Worm (Caenorhabditis elegans) whole organism, L4 larva: ENCODE results near the gene C05B5.11.

Experiments
- F26F4.8 ChIP-seq: fragments of 200-800 bp; sonication (Bioruptor generic); conservative IDR thresholded peaks from 2 replicates; pipeline ENCODE4 v1.3.6; 2022; ENCODE audit warnings: missing genetic modification characterization, missing compliant biosample characterization
- F49E8.2 ChIP-seq: sonication (generic microtip); optimal IDR thresholded peaks from 2 replicates; lab custom pipeline; 2016; ENCODE audit warnings: missing compliant biosample characterization, mild to moderate bottlenecking, missing genetic modification characterization, borderline replicate concordance
- T26A8.4 ChIP-seq: fragments of 200-800 bp; sonication (Bioruptor generic); IDR thresholded peaks from 2 replicates; pipeline ENCODE4 v1.3.6; 2022; ENCODE audit warnings: missing genetic modification characterization, missing compliant biosample characterization
- Y5F2A.4 ChIP-seq: fragments of 200-800 bp; sonication (Bioruptor generic); optimal IDR thresholded peaks from 2 replicates; lab custom pipeline; 2018; ENCODE audit warnings: mild to moderate bottlenecking, missing genetic modification characterization, missing compliant biosample characterization
- attf-4 ChIP-seq: sonication (generic microtip); optimal IDR thresholded peaks from 3 replicates; lab custom pipeline; 2017; ENCODE audit warnings: missing biosample characterization, missing genetic modification characterization
- ceh-44 ChIP-seq: fragments of 200-800 bp; sonication (Bioruptor generic); IDR thresholded peaks from 2 replicates; pipeline ENCODE4 v1.3.6; 2022; ENCODE audit warnings: missing genetic modification reagents, missing genetic modification characterization, missing compliant biosample characterization
- ceh-62 ChIP-seq: sonication (generic microtip); optimal IDR thresholded peaks from 2 replicates; lab custom pipeline; 2017; ENCODE audit warnings: missing biosample characterization, missing genetic modification characterization
- ceh-82 ChIP-seq: sonication (generic microtip); optimal IDR thresholded peaks from 2 replicates; lab custom pipeline; 2017; ENCODE audit warnings: missing biosample characterization, missing genetic modification characterization
- ctbp-1 ChIP-seq: fragments of 200-800 bp; sonication (Bioruptor generic); IDR thresholded peaks from 2 replicates; pipeline ENCODE4 v1.3.6; 2022; ENCODE audit warnings: missing genetic modification reagents, missing genetic modification characterization, missing compliant biosample characterization
- daf-16 ChIP-seq, 3 experiments: sonication (generic microtip); optimal IDR thresholded peaks; 2 replicates each; lab custom pipeline; 2016 to 2017; ENCODE audit warnings: missing genetic modification characterization in 3 of 3, missing genetic modification reagents in 3 of 3, mild to moderate bottlenecking in 2 of 3, missing compliant biosample characterization in 2 of 3, missing biosample characterization in 1 of 3, moderate library complexity in 1 of 3
- dmd-6 ChIP-seq: fragments of 200-800 bp; sonication (Bioruptor generic); IDR thresholded peaks from 2 replicates; pipeline ENCODE4 v1.3.6; 2022; ENCODE audit warnings: missing genetic modification reagents, missing genetic modification characterization, missing compliant biosample characterization
- dpl-1 ChIP-seq: fragments of 150-350 bp; optimal IDR thresholded peaks from 2 replicates; lab custom pipeline; 2014; ENCODE audit warnings: missing biosample characterization, missing genetic modification reagents, missing genetic modification characterization
- duxl-1 ChIP-seq: sonication (generic microtip); optimal IDR thresholded peaks from 2 replicates; lab custom pipeline; 2016; ENCODE audit warnings: mild to moderate bottlenecking, missing genetic modification characterization, moderate library complexity, missing compliant biosample characterization; ENCODE audit not compliant: poor library complexity
- dve-1 ChIP-seq: sonication (generic microtip); optimal IDR thresholded peaks from 2 replicates; lab custom pipeline; 2017; ENCODE audit warnings: antibody characterized with exemption, mild to moderate bottlenecking, missing genetic modification characterization, missing compliant biosample characterization; ENCODE audit not compliant: insufficient read depth
- hlh-11 ChIP-seq: fragments of 200-800 bp; sonication (Bioruptor generic); optimal IDR thresholded peaks from 2 replicates; lab custom pipeline; 2018; ENCODE audit warnings: mild to moderate bottlenecking, missing genetic modification characterization, missing compliant biosample characterization
- hlh-30 ChIP-seq: sonication (generic microtip); optimal IDR thresholded peaks from 2 replicates; lab custom pipeline; 2017; ENCODE audit warnings: antibody characterized with exemption, mild to moderate bottlenecking, missing genetic modification characterization, missing compliant biosample characterization; ENCODE audit not compliant: insufficient read depth
- jun-1 ChIP-seq: fragments of 150-350 bp; optimal IDR thresholded peaks from 2 replicates; lab custom pipeline; 2014; ENCODE audit warnings: missing biosample characterization, missing genetic modification reagents, missing genetic modification characterization
- lin-38 ChIP-seq: fragments of 200-800 bp; sonication (Bioruptor generic); IDR thresholded peaks from 2 replicates; pipeline ENCODE4 v1.3.6; 2022; ENCODE audit warnings: missing genetic modification reagents, missing genetic modification characterization, missing compliant biosample characterization
- lsy-2 ChIP-seq, 2 experiments: fragments of 150-350 bp in 1 of 2; sonication (generic microtip) in 1 of 2; optimal IDR thresholded peaks; 2 replicates each; lab custom pipeline; 2014 to 2017; ENCODE audit warnings: missing biosample characterization in 2 of 2, missing genetic modification characterization in 2 of 2
- mdl-1 ChIP-seq, 2 experiments: fragments of 150-350 bp in 1 of 2; sonication (generic microtip) in 1 of 2; optimal IDR thresholded peaks; 2 replicates each; lab custom pipeline; 2014 to 2017; ENCODE audit warnings: missing biosample characterization in 2 of 2, missing genetic modification characterization in 2 of 2
- mes-2 ChIP-seq: sonication (generic microtip); optimal IDR thresholded peaks from 2 replicates; lab custom pipeline; 2016; ENCODE audit warnings: missing genotype, mild to moderate bottlenecking, missing genetic modification characterization, missing compliant biosample characterization; ENCODE audit not compliant: poor library complexity, severe bottlenecking
- mxl-3 ChIP-seq: fragments of 200-800 bp; sonication (Bioruptor generic); optimal IDR thresholded peaks from 2 replicates; lab custom pipeline; 2018; ENCODE audit warnings: mild to moderate bottlenecking, missing genetic modification characterization, missing compliant biosample characterization
- nhr-102 ChIP-seq: sonication (generic microtip); optimal IDR thresholded peaks from 2 replicates; lab custom pipeline; 2016; ENCODE audit warnings: mild to moderate bottlenecking, missing genetic modification characterization, moderate library complexity, missing compliant biosample characterization
- nhr-237 ChIP-seq: sonication (generic microtip); optimal IDR thresholded peaks from 2 replicates; lab custom pipeline; 2017; ENCODE audit warnings: missing biosample characterization, missing genetic modification characterization
- nhr-28 ChIP-seq: fragments of 150-350 bp; optimal IDR thresholded peaks from 2 replicates; lab custom pipeline; 2014; ENCODE audit warnings: missing biosample characterization, missing genetic modification characterization
- nhr-41 ChIP-seq: fragments of 200-800 bp; sonication (Bioruptor generic); IDR thresholded peaks from 2 replicates; pipeline ENCODE4 v1.3.6; 2022; ENCODE audit warnings: missing genetic modification reagents, missing genetic modification characterization, missing compliant biosample characterization
- nhr-6 ChIP-seq: fragments of 150-350 bp; optimal IDR thresholded peaks from 2 replicates; lab custom pipeline; 2014; ENCODE audit warnings: missing biosample characterization, missing genetic modification characterization
- php-3 ChIP-seq: fragments of 200-800 bp; sonication (Bioruptor generic); IDR thresholded peaks from 2 replicates; pipeline ENCODE4 v1.3.6; 2022; ENCODE audit warnings: missing genetic modification reagents, missing genetic modification characterization, missing compliant biosample characterization
- pqm-1 ChIP-seq: sonication (generic microtip); optimal IDR thresholded peaks from 2 replicates; lab custom pipeline; 2017; ENCODE audit warnings: missing biosample characterization, missing genetic modification characterization
- sdz-12 ChIP-seq: fragments of 200-800 bp; sonication (Bioruptor generic); optimal IDR thresholded peaks from 2 replicates; lab custom pipeline; 2018; ENCODE audit warnings: mild to moderate bottlenecking, missing genetic modification characterization, missing compliant biosample characterization
- set-16 ChIP-seq: fragments of 200-800 bp; sonication (Bioruptor generic); IDR thresholded peaks from 2 replicates; pipeline ENCODE4 v1.3.6; 2022; ENCODE audit warnings: missing genetic modification reagents, missing genetic modification characterization, missing compliant biosample characterization
- spr-3 ChIP-seq: fragments of 200-800 bp; sonication (Bioruptor generic); optimal IDR thresholded peaks from 2 replicates; lab custom pipeline; 2018; ENCODE audit warnings: mild to moderate bottlenecking, missing genetic modification characterization, missing compliant biosample characterization
- tra-1 ChIP-seq: fragments of 200-800 bp; sonication (Bioruptor generic); IDR thresholded peaks from 2 replicates; pipeline ENCODE4 v1.3.6; 2022; ENCODE audit warnings: missing genetic modification reagents, missing genetic modification characterization, missing compliant biosample characterization
- unc-130 ChIP-seq: sonication (generic microtip); optimal IDR thresholded peaks from 2 replicates; lab custom pipeline; 2016; ENCODE audit warnings: missing genetic modification reagents, missing genetic modification characterization, missing compliant biosample characterization
- unc-62 ChIP-seq, 3 experiments: fragments of 150-350 bp in 1 of 3; sonication (generic microtip); optimal IDR thresholded peaks in 2 of 3; peaks in 1 of 3; 1 replicate in 1 of 3; 2 replicates in 2 of 3; lab custom pipeline; 2014 to 2017; ENCODE audit warnings: missing biosample characterization in 3 of 3, missing genetic modification characterization in 3 of 3, missing genetic modification reagents in 3 of 3, missing genotype in 1 of 3
- vab-7 ChIP-seq: fragments of 200-800 bp; sonication (Bioruptor generic); IDR thresholded peaks from 2 replicates; pipeline ENCODE4 v1.3.6; 2022; ENCODE audit warnings: missing genetic modification reagents, missing genetic modification characterization, missing compliant biosample characterization
- zip-11 ChIP-seq: fragments of 200-800 bp; sonication (Bioruptor generic); IDR thresholded peaks from 2 replicates; pipeline ENCODE4 v1.3.6; 2022; ENCODE audit warnings: missing genetic modification characterization, missing compliant biosample characterization
- ztf-11 ChIP-seq: fragments of 150-350 bp; optimal IDR thresholded peaks from 2 replicates; lab custom pipeline; 2014; ENCODE audit warnings: missing biosample characterization, missing genetic modification characterization

The C05B5.11 gene

DNA sequence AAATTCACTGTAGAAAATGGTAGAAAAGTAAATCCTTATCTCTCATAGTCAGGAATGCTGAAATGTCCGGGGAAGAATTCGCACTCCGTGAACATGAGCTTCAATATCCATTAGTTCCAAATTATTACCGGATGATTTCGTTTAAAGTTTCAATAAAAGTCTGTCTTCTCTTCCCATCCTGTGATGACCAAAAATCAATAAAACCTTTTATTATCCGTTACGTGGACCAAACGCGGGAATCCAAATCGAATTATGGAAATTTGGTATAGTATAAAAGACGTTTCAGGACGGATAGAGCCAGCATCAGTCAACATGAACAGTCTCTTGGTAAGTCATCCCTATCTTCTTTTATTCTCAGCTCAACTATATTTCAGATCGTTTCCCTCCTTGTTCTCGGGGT is at the start of gene C05B5.11:
Gene C05B5.11, plus strand, starts transcription at position 301 of the 400 bp plus-strand sequence.
- no peak for TF ChIP-seq T26A8.4
- no peak for TF ChIP-seq dpl-1 (GFP tag; lab: Kevin White, UChicago)
- no peak for TF ChIP-seq mdl-1 (tag; optimal IDR thresholded peaks at IDR 0.05; lab: Kevin White, UChicago)
- TF ChIP-seq F26F4.8 (GFP tag; lab: Robert Waterston, UW), result no peak
- TF ChIP-seq ztf-11 (tag; lab: Kevin White, UChicago), result no peak
- TF ChIP-seq F49E8.2 (tag; lab: Kevin White, UChicago), result no peak
- no peak for TF ChIP-seq tra-1 (GFP tag; lab: Robert Waterston, UW)
- TF ChIP-seq vab-7, result no peak
- no peak for TF ChIP-seq unc-130
- TF ChIP-seq set-16 (GFP tag; lab: Robert Waterston, UW), result no peak
- TF ChIP-seq php-3 (GFP tag; lab: Robert Waterston, UW), result no peak
- TF ChIP-seq nhr-6 (tag; lab: Kevin White, UChicago), result no peak
- TF ChIP-seq zip-11, result no peak
- no peak for TF ChIP-seq duxl-1 (tag; lab: Kevin White, UChicago)
- no peak for TF ChIP-seq Y5F2A.4 (GFP tag; lab: Kevin White, UChicago)
- TF ChIP-seq nhr-41 (GFP tag; lab: Robert Waterston, UW), result no peak
- no peak for TF ChIP-seq sdz-12 (GFP tag; lab: Kevin White, UChicago)
- no peak for TF ChIP-seq nhr-102 (tag; lab: Kevin White, UChicago)
- TF ChIP-seq ceh-44 (GFP tag; lab: Robert Waterston, UW), result no peak

DNA sequence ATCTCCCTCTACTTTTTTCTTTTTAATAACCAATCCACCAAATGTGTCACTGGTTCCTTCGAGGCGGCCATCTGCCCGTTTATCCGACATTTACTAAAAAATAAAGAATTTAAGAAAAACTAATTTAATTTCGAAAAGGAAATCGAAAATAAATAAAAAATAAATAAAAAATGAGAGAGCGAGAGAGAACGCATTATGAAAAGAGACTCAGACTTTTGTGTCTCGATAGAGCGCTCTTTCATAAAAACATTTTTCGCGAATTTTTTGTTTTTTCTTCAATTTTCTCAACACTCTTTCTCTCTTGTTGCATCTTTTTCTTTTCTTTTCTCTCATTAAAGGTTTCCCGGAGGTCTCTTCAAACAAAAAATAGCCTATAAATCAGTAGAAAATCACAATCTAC is 48.2 kb upstream of the C05B5.11 start, which contains the start of gene mog-1:
Gene mog-1, minus strand, starts transcription at position 93 of the 400 bp plus-strand sequence.
- TF ChIP-seq tra-1 (GFP tag; lab: Robert Waterston, UW) (no peak), mes-2 (peak; percentile 17), lsy-2 (tag; optimal IDR thresholded peaks at IDR 0.05; lab: Kevin White, UChicago) (peak in 1 of 2 experiments; percentile 53), lin-38 (GFP tag; lab: Robert Waterston, UW) (peak; percentile 44), nhr-28 (peak; percentile 18), daf-16 (GFP tag; optimal IDR thresholded peaks at IDR 0.05; lab: Kevin White, UChicago) (no peak), daf-16 (tag; optimal IDR thresholded peaks at IDR 0.05; lab: Kevin White, UChicago) (peak; percentile 19), attf-4 (tag; lab: Kevin White, UChicago) (no peak), spr-3 (GFP tag; lab: Kevin White, UChicago) (no peak)

- no peak for TF ChIP-seq F26F4.8 (GFP tag; lab: Robert Waterston, UW)
- no peak for TF ChIP-seq nhr-237 (tag; lab: Kevin White, UChicago)
- TF ChIP-seq dmd-6 (GFP tag; lab: Robert Waterston, UW), result peak; percentile 45; the same call in 1 of the 2 replicates
- TF ChIP-seq daf-16 (GFP tag; optimal IDR thresholded peaks at IDR 0.05; lab: Kevin White, UChicago), result no peak
- TF ChIP-seq daf-16 (tag; optimal IDR thresholded peaks at IDR 0.05; lab: Kevin White, UChicago), result peak; percentile 49
- TF ChIP-seq unc-62 (GFP tag; optimal IDR thresholded peaks at IDR 0.05 in 1 of 2; lab: Kevin White, UChicago), result peak in 1 of 2 experiments; percentile 63
- no peak for TF ChIP-seq unc-62 (tag; optimal IDR thresholded peaks at IDR 0.05; lab: Kevin White, UChicago)
- TF ChIP-seq hlh-11 (tag; lab: Kevin White, UChicago), result peak; percentile 23
- TF ChIP-seq pqm-1 (tag; lab: Kevin White, UChicago), result peak; percentile 62
- TF ChIP-seq nhr-6 (tag; lab: Kevin White, UChicago), result peak; percentile 35
- TF ChIP-seq ceh-62 (tag; lab: Kevin White, UChicago), result no peak
- peak; percentile 31 for TF ChIP-seq dve-1 (tag; lab: Kevin White, UChicago)
- TF ChIP-seq nhr-28, result peak; percentile 14
- TF ChIP-seq mxl-3 (GFP tag; lab: Kevin White, UChicago), result peak; percentile 58
- peak; percentile 53 for TF ChIP-seq hlh-30
- TF ChIP-seq ceh-82 (tag; lab: Kevin White, UChicago), result no peak
- no peak for TF ChIP-seq ctbp-1
- TF ChIP-seq jun-1 (tag; lab: Kevin White, UChicago), result peak; percentile 19
- peak; percentile 49 for TF ChIP-seq mes-2
These were observed 47.5 kb upstream of the C05B5.11 start, which contains the start of gene alx-1 for ce11 chrIII:9956665-9957401. alx-1 (plus strand) TSS chrIII:9957351.
